Fruit fly (Drosophila melanogaster): ENCODE measurements around the gene CG13445.

Gene CG13445

DNA sequence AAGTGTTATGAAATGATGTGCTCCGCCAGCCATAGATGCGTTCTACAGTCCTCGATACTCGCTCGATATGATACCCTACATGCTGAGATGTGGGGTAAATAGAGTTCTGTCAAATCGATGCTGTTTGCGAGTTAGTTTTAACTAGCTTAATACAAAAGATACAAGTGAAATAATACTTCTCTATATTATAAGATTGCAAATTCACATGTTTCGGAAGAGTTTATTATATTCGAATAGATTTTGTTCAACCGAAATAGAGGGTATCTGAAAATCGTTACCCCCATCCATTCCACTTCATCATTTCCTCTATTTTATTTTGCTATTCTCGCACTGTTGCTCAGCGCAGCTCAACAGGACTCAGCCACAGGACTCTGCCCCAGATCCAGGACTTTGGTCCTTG is 15.0 kb upstream of the CG13445 start (continued):
- TF ChIP-seq hbn (GFP tag; IDR thresholded peaks at IDR 0.05; ENCODE audit: partially characterized antibody), result no peak
- no peak for TF ChIP-seq wek (GFP tag; optimal IDR thresholded peaks at IDR 0.05)
- TF ChIP-seq CG13775 (GFP tag; optimal IDR thresholded peaks at IDR 0.05), result peak; percentile 35
- TF ChIP-seq CG1603 (tag; optimal IDR thresholded peaks at IDR 0.05), result peak; percentile 59
- TF ChIP-seq Ets65A (GFP tag), result peak; percentile 94
- no peak for TF ChIP-seq CG34422 (GFP tag; IDR thresholded peaks at IDR 0.05)
- no peak for TF ChIP-seq Hand (GFP tag; optimal IDR thresholded peaks at IDR 0.05)
- peak; percentile 44 for TF ChIP-seq CG30403 (GFP tag; optimal IDR thresholded peaks at IDR 0.05)
- peak; percentile 56 for TF ChIP-seq CG18262 (tag; optimal IDR thresholded peaks at IDR 0.05)
- peak; percentile 41 for TF ChIP-seq CG14710 (tag; optimal IDR thresholded peaks at IDR 0.05)
- TF ChIP-seq MESR4 (GFP tag; optimal IDR thresholded peaks at IDR 0.05), result no peak
- TF ChIP-seq CG6683 (GFP tag; optimal IDR thresholded peaks at IDR 0.05), result no peak
- TF ChIP-seq CG13287 (GFP tag; IDR thresholded peaks at IDR 0.05; ENCODE audit: partially characterized antibody), result no peak
- TF ChIP-seq CG4404 (GFP tag; IDR thresholded peaks at IDR 0.05), result peak; percentile 84
- peak; percentile 45 for TF ChIP-seq CG8388 (GFP tag; optimal IDR thresholded peaks at IDR 0.05)
- peak; percentile 52; the same call in 1 of the 2 replicates for TF ChIP-seq CG32767 (GFP tag; IDR thresholded peaks at IDR 0.05)
- TF ChIP-seq Antp (GFP tag; optimal IDR thresholded peaks at IDR 0.05), result no peak
- 0 out of 2 replicates have a peak, but pooled peaks have one; percentile 16 for TF ChIP-seq CG3847 (GFP tag; IDR thresholded peaks at IDR 0.05)
- TF ChIP-seq Neu2 (GFP tag; optimal IDR thresholded peaks at IDR 0.05; ENCODE audit: borderline replicate concordance), result no peak
- no peak for TF ChIP-seq CG7271 (tag; optimal IDR thresholded peaks at IDR 0.05)
- no peak for TF ChIP-seq E2f1 (GFP tag; IDR thresholded peaks at IDR 0.05)
- TF ChIP-seq sens-2 (GFP tag; IDR thresholded peaks at IDR 0.05), result peak; percentile 15; the same call in 1 of the 2 replicates
- peak; percentile 79 for TF ChIP-seq CG9727 (GFP tag; optimal IDR thresholded peaks at IDR 0.05)
- peak; percentile 77 for TF ChIP-seq CG17328 (GFP tag; IDR thresholded peaks at IDR 0.05)
- TF ChIP-seq bcd (GFP tag; optimal IDR thresholded peaks at IDR 0.05), result peak; percentile 45
- TF ChIP-seq CG9932 (GFP tag; IDR thresholded peaks at IDR 0.05), result no peak
- TF ChIP-seq CG4360 (GFP tag; IDR thresholded peaks at IDR 0.05), result no peak
- TF ChIP-seq CG2889 (GFP tag; IDR thresholded peaks at IDR 0.05), result no peak
- peak; percentile 53 for TF ChIP-seq CG16815 (GFP tag; optimal IDR thresholded peaks at IDR 0.05)
- no peak for TF ChIP-seq dati (GFP tag; IDR thresholded peaks at IDR 0.05)
- no peak for TF ChIP-seq CG17802 (tag; optimal IDR thresholded peaks at IDR 0.05)
- TF ChIP-seq HLHmδ (GFP tag; optimal IDR thresholded peaks at IDR 0.05), result no peak
- TF ChIP-seq Ssrp (tag; optimal IDR thresholded peaks at IDR 0.05), result peak; percentile 25
- TF ChIP-seq Med (GFP tag), result peak; percentile 67
- TF ChIP-seq grau (tag; optimal IDR thresholded peaks at IDR 0.05), result peak; percentile 50
- no peak for TF ChIP-seq CG8281 (tag; optimal IDR thresholded peaks at IDR 0.05)
- TF ChIP-seq lmd (GFP tag; IDR thresholded peaks at IDR 0.05), result 0 out of 2 replicates have a peak, but pooled peaks have one; percentile 36
- TF ChIP-seq tll (GFP tag; optimal IDR thresholded peaks at IDR 0.05), result no peak
- TF ChIP-seq Side (GFP tag; optimal IDR thresholded peaks at IDR 0.05), result peak; percentile 13
- no peak for TF ChIP-seq Lhr (GFP tag; optimal IDR thresholded peaks at IDR 0.05)
- TF ChIP-seq ind (GFP tag; optimal IDR thresholded peaks at IDR 0.05), result no peak
- no peak for TF ChIP-seq slou (GFP tag; optimal IDR thresholded peaks at IDR 0.05)
- TF ChIP-seq CG10654 (GFP tag; optimal IDR thresholded peaks at IDR 0.05), result no peak
- TF ChIP-seq mirr (GFP tag; optimal IDR thresholded peaks at IDR 0.05), result no peak
- TF ChIP-seq klu (GFP tag; IDR thresholded peaks at IDR 0.05), result no peak
- peak; percentile 26 to 68 for TF ChIP-seq chif (GFP tag; optimal IDR thresholded peaks at IDR 0.05)
- TF ChIP-seq unpg (GFP tag; optimal IDR thresholded peaks at IDR 0.05), result peak; percentile 33
- TF ChIP-seq Dip3 (GFP tag; optimal IDR thresholded peaks at IDR 0.05), result no peak
- no peak; the same call in 2 of the 3 replicates for TF ChIP-seq zfh1 (GFP tag; IDR thresholded peaks at IDR 0.05)
- peak; percentile 56; the same call in 1 of the 3 replicates for TF ChIP-seq otp (GFP tag; IDR thresholded peaks at IDR 0.05)
- peak; percentile 12 for TF ChIP-seq tup (GFP tag; optimal IDR thresholded peaks at IDR 0.05)
